Worm (Caenorhabditis elegans): ENCODE measurements around the gene Y49F6B.6.

ce11 chrII:3463097-3463496 lies 9.8 kb upstream of the Y49F6B.6 start, which contains the start of gene C16C8.9:
- TF ChIP-seq ceh-24 (tag; optimal IDR thresholded peaks at IDR 0.05) (no peak), tbx-2 (tag; optimal IDR thresholded peaks at IDR 0.05) (no peak), pha-4 (tag; optimal IDR thresholded peaks at IDR 0.05) (no peak), fkh-10 (GFP tag; optimal IDR thresholded peaks at IDR 0.05) (no peak), rnt-1 (tag; optimal IDR thresholded peaks at IDR 0.05) (no peak)
